Fruit fly (Drosophila melanogaster) whole organism, wandering third instar larva: Measurements from ENCODE around the gene RhoGEF4.

Experiments used
- Abd-B ChIP-seq: fragments of >200 bp; optimal IDR thresholded peaks from 2 replicates; lab custom pipeline; 2017; ENCODE audit warnings: missing biosample characterization, missing genetic modification characterization
- CG32264 ChIP-seq: fragments of 200-800 bp; sonication (Bioruptor generic); optimal IDR thresholded peaks from 2 replicates; lab custom pipeline; 2016; ENCODE audit warnings: missing biosample characterization, missing genetic modification characterization
- CG9705 ChIP-seq: fragments of 200-800 bp; sonication (Bioruptor generic); optimal IDR thresholded peaks from 2 replicates; lab custom pipeline; 2018; ENCODE audit warnings: missing biosample characterization, mild to moderate bottlenecking, missing genetic modification characterization
- CrebA ChIP-seq: fragments of 200-800 bp; sonication (Bioruptor generic); optimal IDR thresholded peaks from 2 replicates; lab custom pipeline; 2016; ENCODE audit warnings: missing biosample characterization, mild to moderate bottlenecking, missing genetic modification characterization, borderline replicate concordance
- Dfd ChIP-seq: fragments of >200 bp; optimal IDR thresholded peaks from 2 replicates; lab custom pipeline; 2017; ENCODE audit warnings: missing biosample characterization, missing genetic modification characterization
- Dif ChIP-seq: fragments of 200-275, 200-300 bp; sonication (Bioruptor generic); optimal IDR thresholded peaks from 2 replicates; lab custom pipeline; 2018; ENCODE audit warnings: missing biosample characterization, missing genetic modification characterization; ENCODE audit not compliant: partially characterized antibody
- GATAd ChIP-seq: sonication (Bioruptor generic); optimal IDR thresholded peaks from 2 replicates; lab custom pipeline; 2016; ENCODE audit warnings: missing biosample characterization, missing genetic modification characterization
- HLH106 ChIP-seq: fragments of 200-800 bp; optimal IDR thresholded peaks from 3 replicates; lab custom pipeline; 2019; ENCODE audit warnings: missing biosample characterization, mild to moderate bottlenecking, missing genetic modification characterization, moderate library complexity
- Hr78 ChIP-seq: fragments of >200 bp; optimal IDR thresholded peaks from 2 replicates; lab custom pipeline; 2017; ENCODE audit warnings: missing biosample characterization, missing genetic modification characterization
- Hr83 ChIP-seq: fragments of 200-300 bp; sonication (Bioruptor generic); optimal IDR thresholded peaks from 2 replicates; lab custom pipeline; 2016; ENCODE audit warnings: missing biosample characterization, mild to moderate bottlenecking, missing genetic modification characterization, moderate library complexity; ENCODE audit not compliant: poor library complexity, severe bottlenecking
- Jra ChIP-seq: sonication (Bioruptor generic); optimal IDR thresholded peaks from 2 replicates; lab custom pipeline; 2016; ENCODE audit warnings: missing biosample characterization, missing genetic modification characterization
- Mio ChIP-seq: sonication (Bioruptor generic); optimal IDR thresholded peaks from 2 replicates; lab custom pipeline; 2016; ENCODE audit warnings: missing biosample characterization, missing genetic modification characterization
- Myc ChIP-seq: fragments of >200 bp; optimal IDR thresholded peaks from 2 replicates; lab custom pipeline; 2017
- N ChIP-seq: fragments of >200 bp; optimal IDR thresholded peaks from 2 replicates; lab custom pipeline; 2018; ENCODE audit warnings: missing biosample characterization, missing external identifiers, missing genetic modification characterization
- OdsH ChIP-seq: fragments of 200-800 bp; sonication (Bioruptor generic); optimal IDR thresholded peaks from 2 replicates; lab custom pipeline; 2016; ENCODE audit warnings: missing biosample characterization, mild to moderate bottlenecking, missing genetic modification characterization
- Rel ChIP-seq, 2 experiments: fragments of 200-800 bp; sonication (Bioruptor generic) in 1 of 2; optimal IDR thresholded peaks; 2 replicates in 1 of 2; 3 replicates in 1 of 2; lab custom pipeline; 2016 to 2019; ENCODE audit warnings: mild to moderate bottlenecking in 2 of 2, missing biosample characterization in 2 of 2, missing genetic modification characterization in 2 of 2, moderate library complexity in 1 of 2
- Sp1 ChIP-seq: fragments of 200-800 bp; sonication (Bioruptor generic); optimal IDR thresholded peaks from 3 replicates; lab custom pipeline; 2019; ENCODE audit warnings: missing biosample characterization, mild to moderate bottlenecking, missing genetic modification characterization, moderate library complexity
- Vsx2 ChIP-seq: fragments of 200-300, 225-300 bp; sonication (Bioruptor generic); optimal IDR thresholded peaks from 2 replicates; lab custom pipeline; 2018; ENCODE audit warnings: missing biosample characterization, missing genetic modification characterization; ENCODE audit not compliant: partially characterized antibody
- br ChIP-seq: fragments of 200-800 bp; sonication (Bioruptor generic); optimal IDR thresholded peaks from 2 replicates; lab custom pipeline; 2016; ENCODE audit warnings: missing biosample characterization, missing genetic modification characterization
- brk ChIP-seq: fragments of 200-800 bp; sonication (Bioruptor generic); optimal IDR thresholded peaks from 2 replicates; lab custom pipeline; 2016; ENCODE audit warnings: missing biosample characterization, mild to moderate bottlenecking, missing genetic modification characterization
- dl ChIP-seq, 2 experiments: fragments of 175-275, 200-275 bp in 1 of 2; fragments of 200-275 bp in 1 of 2; sonication (Bioruptor generic); optimal IDR thresholded peaks; lab custom pipeline; 2018; ENCODE audit warnings: mild to moderate bottlenecking in 2 of 2, missing biosample characterization in 2 of 2, missing genetic modification characterization in 2 of 2, moderate library complexity in 2 of 2; ENCODE audit not compliant: partially characterized antibody in 2 of 2, insufficient read depth in 1 of 2
- dmrt93B ChIP-seq: fragments of 200-800 bp; sonication (Bioruptor generic); optimal IDR thresholded peaks from 2 replicates; lab custom pipeline; 2018; ENCODE audit warnings: missing biosample characterization, mild to moderate bottlenecking, missing genetic modification characterization
- ey ChIP-seq: fragments of 200-800 bp; sonication (Bioruptor generic); optimal IDR thresholded peaks from 2 replicates; lab custom pipeline; 2016; ENCODE audit warnings: missing biosample characterization, missing genetic modification characterization
- foxo ChIP-seq, 2 experiments: fragments of 200-800 bp; sonication (Bioruptor generic); optimal IDR thresholded peaks; 2 replicates in 1 of 2; 3 replicates in 1 of 2; lab custom pipeline; 2016 to 2017; ENCODE audit warnings: missing biosample characterization in 2 of 2, missing genetic modification characterization in 2 of 2
- fru ChIP-seq: fragments of 200-800 bp; sonication (Bioruptor generic); optimal IDR thresholded peaks from 3 replicates; lab custom pipeline; 2016; ENCODE audit warnings: missing biosample characterization, mild to moderate bottlenecking, missing genetic modification characterization
- h ChIP-seq: fragments of 200-800 bp; sonication (Bioruptor generic); optimal IDR thresholded peaks from 3 replicates; lab custom pipeline; 2016; ENCODE audit warnings: missing biosample characterization, mild to moderate bottlenecking, missing genetic modification characterization
- lola ChIP-seq: fragments of >200 bp; optimal IDR thresholded peaks from 2 replicates; lab custom pipeline; 2017; ENCODE audit warnings: missing biosample characterization, missing genetic modification characterization
- psq ChIP-seq: fragments of 200-800 bp; sonication (Bioruptor generic); optimal IDR thresholded peaks from 3 replicates; lab custom pipeline; 2017; ENCODE audit warnings: missing biosample characterization, mild to moderate bottlenecking, missing genetic modification characterization, moderate library complexity
- rgr ChIP-seq: fragments of 200-800 bp; sonication (Bioruptor generic); optimal IDR thresholded peaks from 3 replicates; lab custom pipeline; 2016; ENCODE audit warnings: missing biosample characterization, mild to moderate bottlenecking, missing genetic modification characterization
- sv ChIP-seq: fragments of 200-800 bp; sonication (Bioruptor generic); optimal IDR thresholded peaks from 3 replicates; lab custom pipeline; 2016; ENCODE audit warnings: missing biosample characterization, missing genetic modification characterization
- usp ChIP-seq: fragments of >200 bp; optimal IDR thresholded peaks from 2 replicates; lab custom pipeline; 2017; ENCODE audit warnings: missing biosample characterization, missing genetic modification characterization
- woc ChIP-seq: sonication (Bioruptor generic); optimal IDR thresholded peaks from 2 replicates; lab custom pipeline; 2016; ENCODE audit warnings: missing biosample characterization, mild to moderate bottlenecking, missing genetic modification characterization

RhoGEF4 gene

DNA sequence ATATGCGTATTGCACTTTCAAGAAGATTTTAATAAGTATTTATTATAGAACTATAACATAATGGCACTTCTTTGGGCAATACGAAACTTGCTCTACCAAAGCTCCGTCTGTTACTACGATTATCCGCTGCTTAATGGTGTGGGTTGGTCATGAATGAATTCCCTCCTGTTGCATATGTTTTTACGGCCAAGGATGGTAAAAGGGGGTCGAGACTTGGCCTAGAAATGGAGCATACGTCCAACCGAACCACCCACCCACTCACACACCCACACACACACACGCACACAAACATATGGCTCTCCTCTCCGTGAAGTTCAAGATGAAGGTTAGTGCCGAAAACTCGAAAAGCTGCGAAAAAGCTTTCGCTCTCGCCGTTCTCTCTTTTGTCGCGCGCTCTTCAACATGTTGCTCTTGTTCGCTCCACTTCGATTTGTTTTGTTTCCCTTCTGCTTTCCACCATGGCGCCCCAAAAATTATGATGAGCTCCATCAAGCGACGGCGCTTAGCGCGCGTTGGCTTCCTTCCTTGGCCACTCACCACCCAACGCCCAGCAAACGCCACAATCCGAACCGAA lies 9.6 kb downstream of the RhoGEF4 start:
- TF ChIP-seq Sp1 (GFP tag; lab: Kevin White, UChicago) (no peak), Mio (GFP tag; lab: Kevin White, UChicago) (no peak), dl (GFP tag; optimal IDR thresholded peaks at IDR 0.05; lab: Kevin White, UChicago; ENCODE audit: insufficient read depth in 1 of 2, partially characterized antibody in 2 of 2) (no peak), dmrt93B (GFP tag; lab: Kevin White, UChicago) (no peak), psq (GFP tag; lab: Kevin White, UChicago) (no peak), Hr78 (GFP tag; lab: Kevin White, UChicago) (no peak), Jra (GFP tag; lab: Kevin White, UChicago) (no peak), Abd-B (GFP tag; lab: Kevin White, UChicago) (no peak), sv (GFP tag; lab: Kevin White, UChicago) (no peak), GATAd (no peak), CrebA (no peak), OdsH (no peak)
- TF ChIP-seq, all 38 proteins: peak for 0

- TF ChIP-seq Dfd (GFP tag; lab: Kevin White, UChicago) = no peak
- TF ChIP-seq rgr (GFP tag; lab: Kevin White, UChicago) = no peak
- no peak for TF ChIP-seq Dif (GFP tag; lab: Kevin White, UChicago)
- TF ChIP-seq Mio (GFP tag; lab: Kevin White, UChicago) = no peak
- no peak for TF ChIP-seq CG32264 (GFP tag; lab: Kevin White, UChicago)
- TF ChIP-seq woc (GFP tag; lab: Kevin White, UChicago) = no peak
- TF ChIP-seq fru (GFP tag; lab: Kevin White, UChicago) = no peak
- TF ChIP-seq Hr83 (GFP tag; lab: Kevin White, UChicago) = no peak
- no peak for TF ChIP-seq psq (GFP tag; lab: Kevin White, UChicago)
These were observed 10.5 kb downstream of the RhoGEF4 start, which contains the start of gene unc-13-4A for dm6 chr3L:7312754-7313153. Gene unc-13-4A, minus strand, starts transcription at chr3L:7312896.

- TF ChIP-seq Vsx2 (GFP tag; lab: Kevin White, UChicago) (no peak), CG9705 (GFP tag; lab: Kevin White, UChicago) (no peak), OdsH (no peak), HLH106 (no peak), br (GFP tag; lab: Kevin White, UChicago) (no peak), lola (GFP tag; lab: Kevin White, UChicago) (no peak), Rel (GFP tag; optimal IDR thresholded peaks at IDR 0.05; lab: Kevin White, UChicago) (no peak), Rel (tag; optimal IDR thresholded peaks at IDR 0.05; lab: Kevin White, UChicago) (no peak), CG32264 (GFP tag; lab: Kevin White, UChicago) (no peak), Myc (lab: Kevin White, UChicago) (no peak), Abd-B (GFP tag; lab: Kevin White, UChicago) (no peak), N (no peak), dmrt93B (GFP tag; lab: Kevin White, UChicago) (no peak), Hr83 (GFP tag; lab: Kevin White, UChicago) (no peak)
These were observed 22.6 kb downstream of the RhoGEF4 start for dm6 chr3L:7300660-7301059.

- TF ChIP-seq Dif (GFP tag; lab: Kevin White, UChicago) (no peak), OdsH (no peak), CG9705 (GFP tag; lab: Kevin White, UChicago) (no peak), fru (GFP tag; lab: Kevin White, UChicago) (no peak), Mio (GFP tag; lab: Kevin White, UChicago) (no peak), brk (no peak), ey (no peak), foxo (GFP tag; optimal IDR thresholded peaks at IDR 0.05; lab: Kevin White, UChicago) (no peak), CrebA (no peak), h (GFP tag; lab: Kevin White, UChicago) (no peak), HLH106 (no peak), Sp1 (GFP tag; lab: Kevin White, UChicago) (no peak), Vsx2 (GFP tag; lab: Kevin White, UChicago) (no peak), woc (GFP tag; lab: Kevin White, UChicago) (no peak), usp (no peak), psq (GFP tag; lab: Kevin White, UChicago) (no peak)
- TF ChIP-seq, all 38 proteins: peak for 0
These were observed 39.7 kb downstream of the RhoGEF4 start for dm6 chr3L:7283541-7283940.
